Fruit fly (Drosophila melanogaster): ENCODE data around the gene ush.

ush gene

dm6 chr2L:512028-512427 is 36.0 kb downstream of the ush start (continued):
- TF ChIP-seq acj6 (GFP tag; optimal IDR thresholded peaks at IDR 0.05): peak; percentile 84
- peak; percentile 8 for TF ChIP-seq CG6808 (GFP tag; optimal IDR thresholded peaks at IDR 0.05)
- peak; percentile 84 for TF ChIP-seq Met (GFP tag; optimal IDR thresholded peaks at IDR 0.05)
- peak; percentile 12 for TF ChIP-seq CG9139 (GFP tag; optimal IDR thresholded peaks at IDR 0.05)
- TF ChIP-seq CG31627 (GFP tag; optimal IDR thresholded peaks at IDR 0.05): peak; percentile 83
- TF ChIP-seq lz (GFP tag; optimal IDR thresholded peaks at IDR 0.05): peak; percentile 82
- TF ChIP-seq CG11294 (GFP tag; IDR thresholded peaks at IDR 0.05): no peak
- TF ChIP-seq ss (GFP tag; optimal IDR thresholded peaks at IDR 0.05): peak in 1 of 2 experiments; percentile 30
- peak; percentile 88 for TF ChIP-seq Sox102F (GFP tag; optimal IDR thresholded peaks at IDR 0.05)
- TF ChIP-seq Blimp-1 (GFP tag; optimal IDR thresholded peaks at IDR 0.05): no peak
- TF ChIP-seq CG4318 (GFP tag; optimal IDR thresholded peaks at IDR 0.05): no peak
- peak; percentile 73 for TF ChIP-seq Eip75B (GFP tag; optimal IDR thresholded peaks at IDR 0.05)
- no peak for TF ChIP-seq fkh (GFP tag; optimal IDR thresholded peaks at IDR 0.05)

DNA sequence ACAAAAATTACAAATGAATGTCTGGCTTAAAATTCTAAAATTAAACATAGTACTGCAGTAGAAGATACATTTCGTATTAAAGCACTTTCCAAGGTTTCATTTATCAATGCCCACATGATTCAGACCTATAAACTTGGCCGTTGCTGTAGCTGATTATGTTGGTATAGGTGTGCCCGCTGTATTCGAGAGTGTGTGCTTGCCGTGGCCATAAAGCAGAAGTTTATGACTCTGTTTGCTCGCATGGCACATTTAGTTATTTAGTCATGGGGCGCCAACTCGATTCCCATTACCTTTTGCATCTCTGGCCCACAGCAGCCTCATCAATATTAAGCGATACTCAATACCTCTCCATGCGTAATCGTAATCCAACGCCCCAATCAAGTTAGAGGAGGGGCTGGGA is 37.0 kb downstream of the ush start:
- TF ChIP-seq Eip78C (GFP tag) (peak; percentile 68), CG8319 (GFP tag; optimal IDR thresholded peaks at IDR 0.05) (no peak), Smox (GFP tag; optimal IDR thresholded peaks at IDR 0.05) (no peak), Ets96B (tag; optimal IDR thresholded peaks at IDR 0.05) (no peak), lz (GFP tag; optimal IDR thresholded peaks at IDR 0.05) (no peak), CG11762 (GFP tag; optimal IDR thresholded peaks at IDR 0.05; ENCODE audit: insufficient read depth) (no peak)

dm6 chr2L:514124-514818 is 38.3 kb downstream of the ush start:
- TF ChIP-seq CG6808 (GFP tag; optimal IDR thresholded peaks at IDR 0.05) (no peak), Eip78C (GFP tag) (peak; percentile 34), svp (GFP tag) (peak; percentile 87), vri (GFP tag; optimal IDR thresholded peaks at IDR 0.05) (peak; percentile 61)

DNA sequence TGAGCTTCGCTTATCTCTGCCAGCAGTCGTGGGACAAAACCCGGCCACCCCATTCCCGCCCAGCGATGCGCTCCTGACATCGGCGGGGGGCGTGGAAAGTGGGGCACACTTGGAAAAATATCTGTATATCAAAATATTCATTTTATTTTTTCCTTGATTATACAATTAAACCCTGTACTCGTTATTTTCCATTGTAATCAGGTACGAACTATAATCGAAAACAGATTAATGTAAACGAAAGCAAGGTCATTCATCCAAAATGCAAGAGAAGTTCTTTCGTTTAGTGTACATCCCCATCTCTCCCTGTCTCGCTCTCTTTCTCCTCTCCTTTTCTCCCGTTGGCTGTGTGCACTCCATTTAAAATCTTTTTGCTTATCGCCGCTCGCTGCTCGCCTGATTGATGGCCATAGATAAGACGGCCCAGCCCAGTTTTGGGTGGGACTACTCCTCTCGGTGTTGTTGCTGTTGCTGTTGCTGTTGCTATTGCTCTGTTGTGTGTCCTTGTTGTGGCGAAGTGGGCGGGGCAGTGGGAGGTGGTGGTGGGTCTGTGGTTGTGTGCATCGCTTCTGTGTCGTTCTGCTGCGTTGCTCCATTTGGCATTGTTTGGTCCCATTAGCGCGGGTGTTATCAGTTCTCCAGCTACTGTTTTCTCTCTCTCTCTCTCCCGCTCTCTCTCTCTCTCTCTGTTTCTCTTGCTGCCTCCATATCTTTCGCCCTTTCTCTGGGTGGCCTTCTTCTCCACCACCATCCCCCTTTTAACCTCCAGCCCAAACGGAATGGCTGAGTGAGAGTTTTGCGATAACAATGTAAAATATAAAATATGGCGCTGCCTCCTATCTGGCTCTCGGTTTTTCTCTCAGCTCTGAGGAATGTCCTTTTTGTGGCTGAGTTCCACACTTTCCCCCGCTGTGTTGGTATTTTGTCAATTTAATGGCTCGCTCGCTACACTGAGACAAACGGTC is 40.3 kb downstream of the ush start:
- peak; percentile 75 for TF ChIP-seq CG6808 (GFP tag; optimal IDR thresholded peaks at IDR 0.05)
- peak; percentile 59 for TF ChIP-seq CG6276 (GFP tag; optimal IDR thresholded peaks at IDR 0.05)
- peak; percentile 71 for TF ChIP-seq CG34406 (GFP tag; optimal IDR thresholded peaks at IDR 0.05)
- TF ChIP-seq pdm3 (GFP tag; optimal IDR thresholded peaks at IDR 0.05): peak; percentile 85
- TF ChIP-seq Gug (GFP tag; IDR thresholded peaks at IDR 0.05): peak; percentile 70
- TF ChIP-seq CG31627 (GFP tag; optimal IDR thresholded peaks at IDR 0.05): peak; percentile 86
- TF ChIP-seq fd85E (GFP tag; optimal IDR thresholded peaks at IDR 0.05): peak; percentile 57
- peak; percentile 78 for TF ChIP-seq Sox102F (GFP tag; optimal IDR thresholded peaks at IDR 0.05)
- TF ChIP-seq eg (GFP tag; IDR thresholded peaks at IDR 0.05): peak; percentile 69
- peak; percentile 78 for TF ChIP-seq OdsH (GFP tag; optimal IDR thresholded peaks at IDR 0.05)
- TF ChIP-seq achi (GFP tag; optimal IDR thresholded peaks at IDR 0.05): peak; percentile 70
- peak; percentile 38 for TF ChIP-seq dac (GFP tag; optimal IDR thresholded peaks at IDR 0.05)
- peak; percentile 76 for TF ChIP-seq CG1621 (tag; optimal IDR thresholded peaks at IDR 0.05)
- peak; percentile 84 for TF ChIP-seq Eip75B (GFP tag; optimal IDR thresholded peaks at IDR 0.05)
- TF ChIP-seq Met (GFP tag; optimal IDR thresholded peaks at IDR 0.05): peak; percentile 83
- peak; percentile 76 for TF ChIP-seq CG10631 (GFP tag; optimal IDR thresholded peaks at IDR 0.05)
- peak; percentile 76 for TF ChIP-seq CG10669 (GFP tag; optimal IDR thresholded peaks at IDR 0.05)
- TF ChIP-seq esn (GFP tag; optimal IDR thresholded peaks at IDR 0.05): peak; percentile 86
- TF ChIP-seq Ets21C (GFP tag; optimal IDR thresholded peaks at IDR 0.05): peak; percentile 86
- TF ChIP-seq CG4318 (GFP tag; optimal IDR thresholded peaks at IDR 0.05): peak; percentile 48
- TF ChIP-seq CG8119 (GFP tag; IDR thresholded peaks at IDR 0.05): peak; percentile 80
- TF ChIP-seq CG7368 (GFP tag; optimal IDR thresholded peaks at IDR 0.05): peak; percentile 73
- TF ChIP-seq Sox15 (GFP tag; optimal IDR thresholded peaks at IDR 0.05): peak; percentile 63
- peak; percentile 74 for TF ChIP-seq Ets96B (tag; optimal IDR thresholded peaks at IDR 0.05)
- TF ChIP-seq CG8319 (GFP tag; optimal IDR thresholded peaks at IDR 0.05): peak; percentile 58
- TF ChIP-seq lz (GFP tag; optimal IDR thresholded peaks at IDR 0.05): peak; percentile 73
- TF ChIP-seq CG11294 (GFP tag; IDR thresholded peaks at IDR 0.05): peak; percentile 59; the same call in 1 of the 2 replicates
- TF ChIP-seq salr (GFP tag; optimal IDR thresholded peaks at IDR 0.05): peak; percentile 31 to 57
- peak; percentile 49 for TF ChIP-seq Lpt (GFP tag; optimal IDR thresholded peaks at IDR 0.05)
- TF ChIP-seq Smox (GFP tag; optimal IDR thresholded peaks at IDR 0.05): peak; percentile 77
- peak; percentile 82 for TF ChIP-seq Sox14 (GFP tag; optimal IDR thresholded peaks at IDR 0.05)
- TF ChIP-seq svp (GFP tag): peak; percentile 91
